Fruit fly (Drosophila melanogaster) whole organism, embryonic: ENCODE results near the gene ND-MNLL.

Experiments used
- Atf-2 ChIP-seq: fragments of 200-800 bp; sonication (Bioruptor generic); optimal IDR thresholded peaks from 2 replicates; lab custom pipeline; 2016; ENCODE audit warnings: missing biosample characterization, missing genetic modification characterization
- B-H1 ChIP-seq: fragments of 200-800 bp; sonication (Bioruptor generic); IDR thresholded peaks from 3 replicates; pipeline ENCODE4 v1.3.6; 2022; ENCODE audit warnings: missing biosample characterization, missing genetic modification characterization
- BtbVII ChIP-seq: fragments of 200-800 bp; sonication (Bioruptor generic); optimal IDR thresholded peaks from 3 replicates; lab custom pipeline; 2017; ENCODE audit warnings: missing biosample characterization, mild to moderate bottlenecking, missing genetic modification characterization
- CG11723 ChIP-seq: fragments of 200-800 bp; sonication (Bioruptor generic); optimal IDR thresholded peaks from 2 replicates; lab custom pipeline; 2017; ENCODE audit warnings: missing biosample characterization, mild to moderate bottlenecking, missing genetic modification characterization
- CG12219 ChIP-seq: fragments of 200-800 bp; sonication (Bioruptor generic); optimal IDR thresholded peaks from 3 replicates; lab custom pipeline; 2018; ENCODE audit warnings: missing biosample characterization, mild to moderate bottlenecking, missing genetic modification characterization
- CG1233 ChIP-seq: fragments of 200-800 bp; sonication (Bioruptor generic); optimal IDR thresholded peaks from 4 replicates; lab custom pipeline; 2018; ENCODE audit warnings: missing biosample characterization, mild to moderate bottlenecking, missing genetic modification characterization
- CG14014 ChIP-seq: fragments of 200-800 bp; sonication (Bioruptor generic); IDR thresholded peaks from 2 replicates; pipeline ENCODE4 v1.3.6; 2022; ENCODE audit warnings: missing biosample characterization, missing genetic modification characterization
- CG1602 ChIP-seq: fragments of 200-800 bp; sonication (Bioruptor generic); optimal IDR thresholded peaks from 3 replicates; lab custom pipeline; 2016; ENCODE audit warnings: missing biosample characterization, missing genetic modification characterization
- CG1647 ChIP-seq: fragments of 200-800 bp; sonication (Bioruptor generic); optimal IDR thresholded peaks from 3 replicates; lab custom pipeline; 2016; ENCODE audit warnings: missing biosample characterization, missing genetic modification characterization
- CG17802 ChIP-seq: fragments of 200-800 bp; sonication (Bioruptor generic); optimal IDR thresholded peaks from 2 replicates; lab custom pipeline; 2018; ENCODE audit warnings: missing biosample characterization, mild to moderate bottlenecking, missing genetic modification characterization, moderate library complexity
- CG3407 ChIP-seq: fragments of 200-800 bp; sonication (Bioruptor generic); optimal IDR thresholded peaks from 2 replicates; lab custom pipeline; 2018; ENCODE audit warnings: missing biosample characterization, mild to moderate bottlenecking, missing genetic modification characterization
- CG3847 ChIP-seq: fragments of 200-800 bp; sonication (Bioruptor generic); IDR thresholded peaks from 2 replicates; pipeline ENCODE4 v1.3.6; 2022; ENCODE audit warnings: missing biosample characterization, missing genetic modification characterization
- CG4282 ChIP-seq: fragments of 200-800 bp; sonication (Bioruptor generic); optimal IDR thresholded peaks from 2 replicates; lab custom pipeline; 2016; ENCODE audit warnings: missing biosample characterization, missing genetic modification characterization
- CG6791 ChIP-seq: fragments of 200-800 bp; sonication (Bioruptor generic); IDR thresholded peaks from 3 replicates; pipeline ENCODE4 v1.3.6; 2022; ENCODE audit warnings: missing biosample characterization, missing genetic modification characterization; ENCODE audit not compliant: partially characterized antibody
- CG7839 ChIP-seq: fragments of 200-800 bp; sonication (Bioruptor generic); optimal IDR thresholded peaks from 3 replicates; lab custom pipeline; 2018; ENCODE audit warnings: missing biosample characterization, mild to moderate bottlenecking, missing genetic modification characterization, moderate library complexity
- CG7963 ChIP-seq: fragments of 200-800 bp; sonication (Bioruptor generic); IDR thresholded peaks from 3 replicates; pipeline ENCODE4 v1.3.6; 2022; ENCODE audit warnings: missing biosample characterization, missing genetic modification characterization; ENCODE audit not compliant: partially characterized antibody
- CG9727 ChIP-seq: fragments of 200-800 bp; sonication (Bioruptor generic); optimal IDR thresholded peaks from 3 replicates; lab custom pipeline; 2017; ENCODE audit warnings: missing biosample characterization, mild to moderate bottlenecking, missing genetic modification characterization
- E2f1 ChIP-seq: fragments of 200-800 bp; sonication (Bioruptor generic); IDR thresholded peaks from 2 replicates; pipeline ENCODE4 v1.3.6; 2022; ENCODE audit warnings: missing biosample characterization, missing genetic modification characterization
- ERR ChIP-seq: fragments of 200-800 bp; sonication (Bioruptor generic); optimal IDR thresholded peaks from 2 replicates; lab custom pipeline; 2016; ENCODE audit warnings: missing biosample characterization, missing genetic modification characterization
- Fer1 ChIP-seq: fragments of 200-800 bp; sonication (Bioruptor generic); optimal IDR thresholded peaks from 2 replicates; lab custom pipeline; 2017; ENCODE audit warnings: missing biosample characterization, mild to moderate bottlenecking, missing genetic modification characterization
- HLH4C ChIP-seq: fragments of 200-800 bp; sonication (Bioruptor generic); IDR thresholded peaks from 3 replicates; pipeline ENCODE4 v1.3.6; 2022; ENCODE audit warnings: missing biosample characterization, missing genetic modification characterization; ENCODE audit not compliant: partially characterized antibody
- Hr3 ChIP-seq: fragments of 200-800 bp; sonication (Bioruptor generic); optimal IDR thresholded peaks from 3 replicates; lab custom pipeline; 2016; ENCODE audit warnings: missing biosample characterization, missing genetic modification characterization
- MTF-1 ChIP-seq: fragments of 200-800 bp; sonication (Bioruptor generic); optimal IDR thresholded peaks from 2 replicates; lab custom pipeline; 2018; ENCODE audit warnings: missing biosample characterization, mild to moderate bottlenecking, missing genetic modification characterization, borderline replicate concordance
- Ravus ChIP-seq: fragments of 200-800 bp; sonication (Bioruptor generic); IDR thresholded peaks from 2 replicates; pipeline ENCODE4 v1.3.6; 2022; ENCODE audit warnings: missing biosample characterization, missing genetic modification characterization
- Sox100B ChIP-seq: fragments of 200-800 bp; sonication (Bioruptor generic); optimal IDR thresholded peaks from 3 replicates; lab custom pipeline; 2018; ENCODE audit warnings: missing biosample characterization, mild to moderate bottlenecking, missing genetic modification characterization
- Vsx1 ChIP-seq: fragments of 200-800 bp; sonication (Bioruptor generic); optimal IDR thresholded peaks from 2 replicates; lab custom pipeline; 2017; ENCODE audit warnings: missing biosample characterization, mild to moderate bottlenecking, missing genetic modification characterization, missing genetic modification reagents
- dmrt11E ChIP-seq: fragments of 200-800 bp; sonication (Bioruptor generic); optimal IDR thresholded peaks from 3 replicates; lab custom pipeline; 2018; ENCODE audit warnings: missing biosample characterization, mild to moderate bottlenecking, missing genetic modification characterization, moderate library complexity
- esg ChIP-seq: fragments of 200-800 bp; sonication (Bioruptor generic); conservative IDR thresholded peaks from 2 replicates; pipeline ENCODE4 v1.3.6; 2022; ENCODE audit warnings: missing biosample characterization, missing genetic modification characterization
- ewg ChIP-seq: fragments of 200-800 bp; sonication (Bioruptor generic); optimal IDR thresholded peaks from 3 replicates; lab custom pipeline; 2017; ENCODE audit warnings: mild to moderate bottlenecking, missing biosample characterization, missing genetic modification reagents, missing genetic modification characterization
- fd64A ChIP-seq: fragments of 200-800 bp; sonication (Bioruptor generic); optimal IDR thresholded peaks from 3 replicates; lab custom pipeline; 2018; ENCODE audit warnings: missing biosample characterization, mild to moderate bottlenecking, missing genetic modification characterization
- gcm2 ChIP-seq: fragments of 200-800 bp; sonication (Bioruptor generic); optimal IDR thresholded peaks from 2 replicates; lab custom pipeline; 2016; ENCODE audit warnings: missing biosample characterization, missing genetic modification characterization
- jigr1 ChIP-seq: fragments of 200-800 bp; sonication (Bioruptor generic); IDR thresholded peaks from 3 replicates; pipeline ENCODE4 v1.3.6; 2022; ENCODE audit warnings: missing biosample characterization, missing genetic modification characterization
- ken ChIP-seq: fragments of 200-800 bp; sonication (Bioruptor generic); IDR thresholded peaks from 3 replicates; pipeline ENCODE4 v1.3.6; 2022; ENCODE audit warnings: missing biosample characterization, missing genetic modification characterization
- lab ChIP-seq: fragments of 200-800 bp; sonication (Bioruptor generic); optimal IDR thresholded peaks from 3 replicates; lab custom pipeline; 2017; ENCODE audit warnings: missing biosample characterization, missing genetic modification characterization, mild to moderate bottlenecking, moderate library complexity, missing genetic modification reagents
- lilli ChIP-seq: fragments of 200-800 bp; sonication (Bioruptor generic); optimal IDR thresholded peaks from 3 replicates; lab custom pipeline; 2016; ENCODE audit warnings: missing biosample characterization, missing genetic modification characterization
- lola ChIP-seq, 3 experiments: fragments of >200 bp in 2 of 3; fragments of 200-800 bp in 1 of 3; sonication (Bioruptor generic) in 1 of 3; optimal IDR thresholded peaks; 2 replicates each; lab custom pipeline; 2017 to 2019; ENCODE audit warnings: missing biosample characterization in 3 of 3, missing genetic modification characterization in 3 of 3, mild to moderate bottlenecking in 1 of 3, moderate library complexity in 1 of 3
- lov ChIP-seq, 2 experiments: fragments of 200-800 bp in 1 of 2; fragments of >200 bp in 1 of 2; sonication (Bioruptor generic) in 1 of 2; IDR thresholded peaks in 1 of 2; optimal IDR thresholded peaks in 1 of 2; 2 replicates in 1 of 2; 3 replicates in 1 of 2; pipeline versions ENCODE4 v1.3.6 to Lab custom; 2017 to 2022; ENCODE audit warnings: missing biosample characterization in 1 of 2, missing genetic modification characterization in 1 of 2
- oc ChIP-seq: fragments of 200-800 bp; sonication (Bioruptor generic); optimal IDR thresholded peaks from 2 replicates; lab custom pipeline; 2018; ENCODE audit warnings: missing biosample characterization, mild to moderate bottlenecking, missing genetic modification characterization, moderate library complexity
- pho ChIP-seq: fragments of 200-800 bp; sonication (Bioruptor generic); optimal IDR thresholded peaks from 2 replicates; lab custom pipeline; 2016; ENCODE audit warnings: missing biosample characterization, missing genetic modification characterization
- pros ChIP-seq: fragments of 200-800 bp; sonication (Bioruptor generic); optimal IDR thresholded peaks from 3 replicates; lab custom pipeline; 2019; ENCODE audit warnings: missing biosample characterization, mild to moderate bottlenecking, missing genetic modification characterization, moderate library complexity
- psq ChIP-seq: fragments of 200-800 bp; sonication (Bioruptor generic); optimal IDR thresholded peaks from 2 replicates; lab custom pipeline; 2017; ENCODE audit warnings: missing biosample characterization, missing genetic modification characterization
- ranshi ChIP-seq: fragments of 200-800 bp; sonication (Bioruptor generic); IDR thresholded peaks from 2 replicates; pipeline ENCODE4 v1.3.6; 2022; ENCODE audit warnings: missing biosample characterization, missing genetic modification characterization
- row ChIP-seq: fragments of 200-800 bp; sonication (Bioruptor generic); IDR thresholded peaks from 3 replicates; pipeline ENCODE4 v1.3.6; 2022; ENCODE audit warnings: missing biosample characterization, missing genetic modification characterization
- sens ChIP-seq: fragments of 200-800 bp; sonication (Bioruptor generic); peaks from one replicate; lab custom pipeline; 2016; ENCODE audit warnings: missing biosample characterization, missing genetic modification characterization
- sr ChIP-seq: fragments of 200-800 bp; sonication (Bioruptor generic); IDR thresholded peaks from 3 replicates; pipeline ENCODE4 v1.3.6; 2022; ENCODE audit warnings: missing biosample characterization, missing genetic modification characterization
- tap ChIP-seq: fragments of 200-800 bp; optimal IDR thresholded peaks from 3 replicates; lab custom pipeline; 2019; ENCODE audit warnings: missing biosample characterization, mild to moderate bottlenecking, missing genetic modification characterization, moderate library complexity
- trh ChIP-seq: fragments of 200-800 bp; sonication (Bioruptor generic); optimal IDR thresholded peaks from 2 replicates; lab custom pipeline; 2016; ENCODE audit warnings: missing biosample characterization, missing genetic modification characterization
- vfl ChIP-seq: fragments of 200-800 bp; sonication (Bioruptor generic); optimal IDR thresholded peaks from 2 replicates; lab custom pipeline; 2016; ENCODE audit warnings: missing biosample characterization, missing genetic modification characterization

The ND-MNLL gene

dm6 chrX:7933210-7933915 lies 39.8 kb upstream of the ND-MNLL start, which contains the start of the genes Dhdds and RpS14a (continued):
- peak; percentile 44 for TF ChIP-seq ewg (GFP tag; lab: Kevin White, UChicago)
- TF ChIP-seq gcm2, result no peak
- TF ChIP-seq lab, result peak; percentile 80
- TF ChIP-seq row (GFP tag; lab: Robert Waterston, UW), result peak; percentile 15; the same call in 1 of the 3 replicates
- TF ChIP-seq dmrt11E (tag; lab: Kevin White, UChicago), result peak; percentile 54
- TF ChIP-seq CG1233 (GFP tag; lab: Kevin White, UChicago), result peak; percentile 59
- peak; percentile 71; the same call in 2 of the 3 replicates for TF ChIP-seq CG6791 (GFP tag; lab: Robert Waterston, UW)
- peak; percentile 8; the same call in 1 of the 2 replicates for TF ChIP-seq ranshi (GFP tag; lab: Robert Waterston, UW)
- TF ChIP-seq esg, result no peak
- TF ChIP-seq trh, result peak; percentile 52
- TF ChIP-seq E2f1, result no peak
- TF ChIP-seq CG17802 (tag; lab: Kevin White, UChicago), result peak; percentile 39
- peak; percentile 10; the same call in 1 of the 2 replicates for TF ChIP-seq CG14014 (GFP tag; lab: Robert Waterston, UW)
- TF ChIP-seq CG7963 (GFP tag; lab: Robert Waterston, UW), result peak; percentile 44; the same call in 1 of the 3 replicates
- peak; percentile 35 for TF ChIP-seq pho (GFP tag; lab: Kevin White, UChicago)
- no peak for TF ChIP-seq lilli
- peak; percentile 18 for TF ChIP-seq vfl (GFP tag; lab: Kevin White, UChicago)
- peak; percentile 89 for TF ChIP-seq sens
- peak; percentile 28 for TF ChIP-seq CG12219 (GFP tag; lab: Kevin White, UChicago)
- peak; percentile 68 for TF ChIP-seq MTF-1 (GFP tag; lab: Kevin White, UChicago)
- peak; percentile 90 for TF ChIP-seq CG9727
- peak; percentile 47 for TF ChIP-seq CG3847 (GFP tag; lab: Robert Waterston, UW)
- no peak for TF ChIP-seq ERR
- peak; percentile 55 for TF ChIP-seq CG11723 (GFP tag; lab: Kevin White, UChicago)
- no peak for TF ChIP-seq sr (GFP tag; lab: Robert Waterston, UW)
- TF ChIP-seq CG1647 (GFP tag; lab: Kevin White, UChicago), result no peak
- no peak; the same call in 2 of the 3 replicates for TF ChIP-seq B-H1 (GFP tag; lab: Robert Waterston, UW)
- no peak for TF ChIP-seq lov (optimal IDR thresholded peaks at IDR 0.05; lab: Kevin White, UChicago)
- TF ChIP-seq lov (GFP tag; IDR thresholded peaks at IDR 0.05; lab: Robert Waterston, UW), result 0 out of 3 replicates have a peak, but pooled peaks have one; percentile 29
- peak; percentile 64 for TF ChIP-seq CG3407 (GFP tag; lab: Kevin White, UChicago)
- TF ChIP-seq Ravus (GFP tag; lab: Robert Waterston, UW), result no peak
- TF ChIP-seq Vsx1, result peak; percentile 54
- TF ChIP-seq HLH4C (GFP tag; lab: Robert Waterston, UW), result peak; percentile 49; the same call in 2 of the 3 replicates
- peak; percentile 5 for TF ChIP-seq CG4282 (GFP tag; lab: Kevin White, UChicago)
- no peak for TF ChIP-seq pros (GFP tag; lab: Kevin White, UChicago)
- no peak for TF ChIP-seq psq (GFP tag; lab: Kevin White, UChicago)
- no peak for TF ChIP-seq oc
- peak; percentile 54 for TF ChIP-seq BtbVII (GFP tag; lab: Kevin White, UChicago)
- TF ChIP-seq ken (GFP tag; lab: Robert Waterston, UW), result peak; percentile 4; the same call in 1 of the 3 replicates
- peak in 1 of 3 experiments; percentile 52 for TF ChIP-seq lola (GFP tag; optimal IDR thresholded peaks at IDR 0.05; lab: Kevin White, UChicago)
- TF ChIP-seq fd64A (GFP tag; lab: Kevin White, UChicago), result peak; percentile 12
- peak; percentile 81 for TF ChIP-seq Sox100B (GFP tag; lab: Kevin White, UChicago)
- no peak for TF ChIP-seq jigr1
- TF ChIP-seq Fer1 (GFP tag; lab: Kevin White, UChicago), result peak; percentile 67
- peak; percentile 17 for TF ChIP-seq Atf-2 (GFP tag; lab: Kevin White, UChicago)
- TF ChIP-seq CG1602, result no peak
- TF ChIP-seq CG7839 (tag; lab: Kevin White, UChicago), result peak; percentile 40
- TF ChIP-seq Hr3 (GFP tag; lab: Kevin White, UChicago), result peak; percentile 25
- no peak for TF ChIP-seq tap
